Worm (Caenorhabditis elegans) whole organism, midembryonic: ENCODE results near the gene rab-19.

ENCODE experiments used
- T22C8.4 ChIP-seq: fragments of 200-800 bp; sonication (Bioruptor generic); IDR thresholded peaks from 2 replicates; pipeline ENCODE4 v1.3.6; 2022; ENCODE audit warnings: missing genetic modification characterization, missing compliant biosample characterization
- cog-1 ChIP-seq: sonication (generic microtip); optimal IDR thresholded peaks from 2 replicates; lab custom pipeline; 2016; ENCODE audit warnings: missing genetic modification characterization, missing compliant biosample characterization
- flt-1 ChIP-seq: fragments of 200-800 bp; sonication (Bioruptor generic); IDR thresholded peaks from 2 replicates; pipeline ENCODE4 v1.3.6; 2022; ENCODE audit warnings: missing genetic modification characterization, missing compliant biosample characterization
- klf-2 ChIP-seq: fragments of 200-800 bp; sonication (Bioruptor generic); conservative IDR thresholded peaks from 2 replicates; pipeline ENCODE4 v1.3.6; 2022; ENCODE audit warnings: missing genetic modification reagents, missing genetic modification characterization, missing compliant biosample characterization
- med-1 ChIP-seq: sonication (generic microtip); optimal IDR thresholded peaks from 2 replicates; lab custom pipeline; 2017; ENCODE audit warnings: missing genetic modification characterization, mild to moderate bottlenecking, missing compliant biosample characterization, antibody characterized with exemption, missing genetic modification reagents; ENCODE audit not compliant: insufficient read depth
- ref-1 ChIP-seq: fragments of 200-800 bp; sonication (Bioruptor generic); conservative IDR thresholded peaks from 2 replicates; pipeline ENCODE4 v1.3.6; 2022; ENCODE audit warnings: missing genetic modification reagents, missing genetic modification characterization, missing compliant biosample characterization
- tab-1 ChIP-seq: fragments of 200-800 bp; sonication (Bioruptor generic); IDR thresholded peaks from 2 replicates; pipeline ENCODE4 v1.3.6; 2022; ENCODE audit warnings: missing genetic modification characterization, missing compliant biosample characterization
- ztf-23 ChIP-seq: fragments of 200-800 bp; sonication (Bioruptor generic); IDR thresholded peaks from 2 replicates; pipeline ENCODE4 v1.3.6; 2022; ENCODE audit warnings: missing genetic modification reagents, missing genetic modification characterization, missing compliant biosample characterization
- ztf-29 ChIP-seq: fragments of 200-800 bp; sonication (Bioruptor generic); IDR thresholded peaks from 2 replicates; pipeline ENCODE4 v1.3.6; 2022; ENCODE audit warnings: missing genetic modification reagents, missing genetic modification characterization, missing compliant biosample characterization

The rab-19 gene

DNA sequence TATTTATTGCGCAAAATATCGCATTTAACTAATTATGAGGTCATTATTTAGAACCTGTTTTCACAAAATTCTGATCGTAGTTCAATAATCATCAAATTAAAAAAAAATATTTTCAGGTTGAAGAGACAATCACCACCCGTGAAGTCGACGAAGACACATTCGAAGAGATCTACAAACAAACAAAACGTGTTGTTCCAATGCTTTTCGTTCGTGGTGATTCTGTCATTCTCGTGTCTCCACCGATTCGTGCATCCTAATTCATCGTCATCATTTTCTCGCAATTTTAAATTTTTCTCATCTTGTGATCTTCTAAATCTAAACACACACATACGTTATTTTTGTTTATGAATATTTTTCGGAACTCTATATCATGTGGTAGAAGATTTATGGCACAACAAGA, 4.6 kb upstream of the rab-19 start:
- TF ChIP-seq klf-2 (GFP tag; lab: Robert Waterston, UW): no peak
- no peak for TF ChIP-seq flt-1
- no peak for TF ChIP-seq ztf-23 (GFP tag; lab: Robert Waterston, UW)
- no peak for TF ChIP-seq tab-1 (GFP tag; lab: Robert Waterston, UW)
- TF ChIP-seq cog-1: no peak
- no peak for TF ChIP-seq ztf-29 (GFP tag; lab: Robert Waterston, UW)
- no peak for TF ChIP-seq med-1 (GFP tag; lab: Kevin White, UChicago)
- no peak for TF ChIP-seq ref-1
- no peak for TF ChIP-seq T22C8.4

DNA sequence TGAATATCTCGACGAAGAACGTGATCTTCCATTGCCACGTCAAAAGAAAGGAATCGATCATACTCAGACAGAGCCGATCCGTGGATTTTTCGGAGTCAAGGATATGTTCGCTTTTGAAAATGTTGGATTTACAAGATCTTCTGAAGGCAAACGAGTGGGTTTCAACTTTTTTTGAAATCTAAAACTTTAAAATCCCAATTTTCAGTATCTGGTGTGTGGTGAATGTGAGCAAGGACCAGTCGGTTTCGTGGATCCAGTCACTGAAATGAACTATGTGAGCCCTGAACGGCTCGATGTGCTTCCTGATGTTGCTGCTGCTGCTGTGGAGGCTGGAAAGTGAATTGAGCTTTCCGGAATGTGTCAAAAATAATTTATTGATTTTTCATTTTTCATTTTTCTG, 2.7 kb upstream of the rab-19 start, which contains the start of gene lsm-3:
Gene lsm-3 (plus strand): TSS at position 301 of the 400 bp plus-strand sequence.
- no peak for TF ChIP-seq ztf-23 (GFP tag; lab: Robert Waterston, UW)
- TF ChIP-seq ztf-29 (GFP tag; lab: Robert Waterston, UW): no peak
- TF ChIP-seq T22C8.4: no peak
- no peak for TF ChIP-seq ref-1
- no peak for TF ChIP-seq cog-1
- TF ChIP-seq flt-1: no peak
- TF ChIP-seq klf-2 (GFP tag; lab: Robert Waterston, UW): no peak
- TF ChIP-seq med-1 (GFP tag; lab: Kevin White, UChicago): no peak
- TF ChIP-seq tab-1 (GFP tag; lab: Robert Waterston, UW): no peak

DNA sequence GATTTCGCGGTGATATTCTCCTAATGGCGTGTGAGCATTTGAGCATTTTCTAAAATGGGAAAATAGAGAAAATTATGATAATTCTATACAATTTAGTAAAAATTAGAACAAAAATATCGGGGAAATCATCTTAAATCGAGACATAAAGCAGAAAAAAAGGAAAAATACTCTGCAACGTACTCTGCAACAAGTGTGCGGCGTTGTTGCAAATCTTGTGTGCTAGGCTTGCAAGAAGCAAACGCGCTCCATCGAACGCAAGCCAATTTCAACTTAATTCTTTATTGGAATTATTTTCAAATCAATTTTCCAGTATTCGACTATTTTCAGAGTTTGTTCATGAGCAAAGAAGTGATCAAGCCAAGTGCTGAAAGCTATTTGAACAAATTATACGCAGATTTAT, 1.9 kb upstream of the rab-19 start, which contains the start of the genes Y62E10A.20, Y62E10A.23 and mdt-9:
Gene Y62E10A.20 (minus strand): TSS at position 49 of the 400 bp plus-strand sequence.
Gene Y62E10A.23 (plus strand): TSS at position 282 of the 400 bp plus-strand sequence.
Gene mdt-9 (plus strand): TSS at position 338 of the 400 bp plus-strand sequence.
- TF ChIP-seq T22C8.4: no peak
- TF ChIP-seq ztf-29 (GFP tag; lab: Robert Waterston, UW): peak; percentile 79
- no peak for TF ChIP-seq ref-1
- TF ChIP-seq ztf-23 (GFP tag; lab: Robert Waterston, UW): peak; percentile 82; the same call in 1 of the 2 replicates
- TF ChIP-seq klf-2 (GFP tag; lab: Robert Waterston, UW): peak; percentile 80
- peak; percentile 86 for TF ChIP-seq flt-1
- TF ChIP-seq med-1 (GFP tag; lab: Kevin White, UChicago): peak; percentile 88
- TF ChIP-seq cog-1: peak; percentile 24
- peak; percentile 54; the same call in 1 of the 2 replicates for TF ChIP-seq tab-1 (GFP tag; lab: Robert Waterston, UW)

DNA sequence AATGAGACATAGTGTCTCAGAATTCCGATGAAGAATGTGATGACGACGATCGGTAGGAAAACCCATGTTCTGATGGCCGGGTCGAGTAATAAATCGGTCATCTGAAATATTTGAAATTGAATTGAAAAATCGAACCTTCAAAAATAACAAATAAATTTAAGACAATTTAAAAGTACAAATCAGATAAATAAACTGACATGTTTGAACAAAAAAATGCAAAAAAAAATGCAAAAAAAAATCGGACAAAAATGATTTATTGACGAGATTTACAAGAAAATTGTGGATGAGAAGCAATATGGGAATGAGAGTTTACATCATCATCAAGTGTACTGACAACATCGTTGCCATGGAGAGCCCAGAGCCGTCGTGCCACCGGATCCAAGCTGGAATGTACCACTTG, 2.4 kb downstream of the rab-19 start, which contains the start of gene emc-3:
Gene emc-3 (minus strand): TSS at position 101 of the 400 bp plus-strand sequence.
- TF ChIP-seq med-1 (GFP tag; lab: Kevin White, UChicago) (no peak), T22C8.4 (no peak), cog-1 (no peak), flt-1 (no peak), ref-1 (no peak), ztf-23 (GFP tag; lab: Robert Waterston, UW) (no peak), ztf-29 (GFP tag; lab: Robert Waterston, UW) (no peak), klf-2 (GFP tag; lab: Robert Waterston, UW) (no peak), tab-1 (GFP tag; lab: Robert Waterston, UW) (no peak)

DNA sequence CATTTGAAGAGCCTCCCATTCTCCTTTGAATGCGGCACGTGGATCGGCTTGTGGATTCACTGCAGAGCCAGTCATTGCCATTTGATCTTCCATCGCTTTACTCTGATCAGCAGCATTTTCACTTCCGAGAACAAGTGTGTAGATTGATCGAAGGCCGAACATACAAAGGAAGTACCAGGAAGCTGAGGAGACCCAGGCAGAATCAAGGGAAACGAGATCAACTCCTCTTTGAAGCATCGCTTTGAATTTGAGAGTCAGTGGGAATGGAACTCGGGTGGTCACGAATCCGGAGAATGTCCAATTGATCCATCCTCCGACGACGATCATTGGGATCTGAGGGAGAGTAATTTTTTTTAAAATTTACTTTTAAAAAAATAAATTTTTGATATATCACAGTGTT, 3.7 kb downstream of the rab-19 start:
- TF ChIP-seq ztf-29 (GFP tag; lab: Robert Waterston, UW): no peak
- TF ChIP-seq ref-1: no peak
- TF ChIP-seq med-1 (GFP tag; lab: Kevin White, UChicago): no peak
- no peak for TF ChIP-seq klf-2 (GFP tag; lab: Robert Waterston, UW)
- TF ChIP-seq flt-1: no peak
- TF ChIP-seq T22C8.4: no peak
- TF ChIP-seq ztf-23 (GFP tag; lab: Robert Waterston, UW): no peak
- no peak for TF ChIP-seq tab-1 (GFP tag; lab: Robert Waterston, UW)
- no peak for TF ChIP-seq cog-1

DNA sequence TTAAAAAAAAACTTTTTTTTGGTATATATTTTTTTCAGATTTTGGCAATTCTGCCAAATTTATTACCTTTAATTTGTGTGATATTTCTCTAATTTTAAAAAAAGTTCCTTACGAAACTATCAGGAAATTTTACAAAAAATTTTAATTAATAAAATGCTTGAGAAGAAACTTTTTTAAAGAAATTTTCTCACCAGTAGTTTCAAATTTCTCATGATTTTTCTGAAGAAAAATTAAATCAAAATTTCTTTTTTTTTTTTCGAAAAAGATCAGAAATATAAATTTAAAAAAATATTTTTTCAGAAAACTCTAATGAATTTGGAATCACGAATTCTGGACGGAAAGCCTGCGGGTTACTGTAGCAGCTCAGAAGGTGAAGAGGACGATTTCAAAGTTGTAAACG, 6.5 kb downstream of the rab-19 start, which contains the start of gene mau-8:
Gene mau-8 (plus strand): TSS at position 301 of the 400 bp plus-strand sequence.
- TF ChIP-seq ref-1: no peak
- TF ChIP-seq flt-1: no peak
- TF ChIP-seq tab-1 (GFP tag; lab: Robert Waterston, UW): no peak
- no peak for TF ChIP-seq T22C8.4
- TF ChIP-seq klf-2 (GFP tag; lab: Robert Waterston, UW): no peak
- no peak for TF ChIP-seq ztf-23 (GFP tag; lab: Robert Waterston, UW)
- TF ChIP-seq ztf-29 (GFP tag; lab: Robert Waterston, UW): no peak
- TF ChIP-seq cog-1: no peak
- no peak for TF ChIP-seq med-1 (GFP tag; lab: Kevin White, UChicago)

DNA sequence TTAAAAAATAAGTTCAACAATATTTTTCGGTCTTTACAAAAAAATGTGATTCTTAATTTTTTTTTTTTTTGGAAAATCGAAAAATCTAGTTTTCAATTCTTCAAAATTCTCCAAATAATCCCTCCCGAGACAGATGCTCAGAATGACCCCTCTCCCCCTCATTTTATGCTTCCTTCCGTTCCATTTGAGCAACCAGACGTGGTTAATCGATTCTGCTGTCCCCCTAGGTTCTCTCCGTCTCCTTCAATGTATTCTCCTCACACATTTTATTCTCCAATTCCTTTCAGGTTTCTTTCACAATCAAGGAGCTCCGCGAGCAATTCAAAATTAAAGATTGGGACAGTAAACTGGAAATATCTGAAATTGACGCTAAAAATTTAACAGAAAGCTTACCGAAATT, 9.3 kb downstream of the rab-19 start:
- TF ChIP-seq T22C8.4 (peak; percentile 55), klf-2 (GFP tag; lab: Robert Waterston, UW) (no peak)

DNA sequence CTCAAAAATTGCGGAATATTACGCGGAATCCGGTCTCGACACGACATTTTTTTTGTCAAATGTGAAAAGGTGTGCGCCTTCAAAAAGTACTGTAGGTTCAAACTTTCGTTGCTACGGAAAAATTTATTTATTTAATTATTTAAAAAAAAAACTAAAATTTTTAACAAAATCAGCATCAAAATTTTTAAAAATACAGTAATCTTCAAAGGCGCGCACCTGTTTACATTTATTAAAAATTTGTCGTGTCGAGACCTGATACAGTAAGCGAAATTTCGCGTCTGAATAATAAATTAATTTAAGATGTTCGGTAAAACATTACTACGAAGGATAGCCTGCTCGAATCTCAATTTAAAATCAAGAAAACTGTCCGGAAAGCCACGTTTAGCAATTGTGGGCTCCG, 12.5 kb downstream of the rab-19 start, which contains the start of gene Y62E10A.6:
Gene Y62E10A.6 (plus strand): TSS at position 301 of the 400 bp plus-strand sequence.
- TF ChIP-seq ref-1 (no peak), klf-2 (GFP tag; lab: Robert Waterston, UW) (no peak), med-1 (GFP tag; lab: Kevin White, UChicago) (no peak), flt-1 (no peak), ztf-29 (GFP tag; lab: Robert Waterston, UW) (no peak), cog-1 (no peak), ztf-23 (GFP tag; lab: Robert Waterston, UW) (no peak), tab-1 (GFP tag; lab: Robert Waterston, UW) (no peak), T22C8.4 (no peak)

DNA sequence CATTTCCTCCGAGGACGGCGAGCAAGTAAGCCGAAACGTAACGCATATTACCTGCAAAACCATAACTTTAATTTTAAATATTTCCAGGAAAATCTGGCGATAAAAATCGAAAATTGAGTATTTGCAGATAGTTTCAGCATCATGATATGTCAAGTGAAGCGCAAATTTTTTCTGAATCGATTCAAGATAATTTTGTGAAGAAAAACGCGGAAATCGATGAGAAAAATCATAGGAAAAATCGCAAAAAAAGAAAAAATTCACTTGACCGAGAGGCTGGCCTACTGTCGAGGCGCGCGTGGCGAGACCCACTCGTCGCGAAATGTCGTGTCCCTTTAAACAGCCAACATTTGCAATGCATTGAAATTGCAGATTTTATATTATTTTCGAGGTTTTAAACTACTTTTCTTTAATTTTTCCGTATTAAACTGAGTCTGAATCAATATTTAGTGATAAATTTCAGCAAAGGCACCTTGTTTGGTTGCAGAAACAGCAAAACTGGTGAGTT, 13.9 kb downstream of the rab-19 start, which contains the start of the genes rla-2, popl-7 and Y62E10A.24:
Gene rla-2 (minus strand): TSS at position 51 of the 505 bp plus-strand sequence.
Gene popl-7 (plus strand): TSS at position 455 of the 505 bp plus-strand sequence.
Gene Y62E10A.24 (plus strand): TSS at position 476 of the 505 bp plus-strand sequence.
- TF ChIP-seq klf-2 (GFP tag; lab: Robert Waterston, UW) (no peak), ztf-29 (GFP tag; lab: Robert Waterston, UW) (no peak), cog-1 (no peak), T22C8.4 (no peak), tab-1 (GFP tag; lab: Robert Waterston, UW) (no peak), ref-1 (no peak), med-1 (GFP tag; lab: Kevin White, UChicago) (no peak), ztf-23 (GFP tag; lab: Robert Waterston, UW) (no peak), flt-1 (no peak)
